Fruit fly (Drosophila melanogaster) S2 (cell line): ENCODE measurements around the gene CG31288.

ENCODE experiments used
- CG8478 ChIP-seq: fragments of >200 bp; optimal IDR thresholded peaks from 2 replicates; lab custom pipeline; 2018
- CTCF ChIP-seq, 2 experiments: fragments of >200 bp; optimal IDR thresholded peaks; 2 replicates each; lab custom pipeline; 2018

dm6 chr3R:25305822-25306544 lies 6.6 kb upstream of the CG31288 start:
- TF ChIP-seq CG8478 = no peak
- no peak for TF ChIP-seq CTCF (optimal IDR thresholded peaks at IDR 0.05; lab: Kevin White, UChicago)
